Worm (Caenorhabditis elegans): ENCODE measurements around the gene F13A2.2.
A peak's percentile ranks its signal among the peaks of the same experiment; 100 is the strongest.

The F13A2.2 gene

ce11 chrV:4423860-4424401 lies 39.5 kb upstream of the F13A2.2 start, which contains the start of the genes Y47D7A.9 and Y47D7A.19:
TSS of gene Y47D7A.9 (minus strand) at chrV:4423960.
TSS of gene Y47D7A.19 (plus strand) at chrV:4424351.
- TF ChIP-seq hrde-1 (tag; optimal IDR thresholded peaks at IDR 0.05; ENCODE audit: borderline replicate concordance) (no peak), zim-3 (tag; optimal IDR thresholded peaks at IDR 0.05) (no peak), F10E7.11 (tag; optimal IDR thresholded peaks at IDR 0.05) (no peak), hmg-1.2 (GFP tag; IDR thresholded peaks at IDR 0.05) (no peak), snpc-4 (GFP tag; optimal IDR thresholded peaks at IDR 0.05) (no peak), snpc-4 (tag; optimal IDR thresholded peaks at IDR 0.05) (no peak), pbrm-1 (GFP tag; IDR thresholded peaks at IDR 0.05) (no peak), lsl-1 (GFP tag; optimal IDR thresholded peaks at IDR 0.05) (no peak), C06A6.2 (GFP tag; conservative IDR thresholded peaks at IDR 0.05) (no peak), ceh-40 (GFP tag; IDR thresholded peaks at IDR 0.05) (no peak), ztf-6 (GFP tag; IDR thresholded peaks at IDR 0.05) (no peak), Y79H2A.3 (GFP tag; conservative IDR thresholded peaks at IDR 0.05) (no peak)

- TF ChIP-seq zfh-2 (GFP tag; conservative IDR thresholded peaks at IDR 0.05), result peak; percentile 70
- TF ChIP-seq K12H6.12 (tag; optimal IDR thresholded peaks at IDR 0.05), result no peak
- peak; percentile 35; the same call in 1 of the 2 replicates for TF ChIP-seq lin-26 (GFP tag; IDR thresholded peaks at IDR 0.05)
These were observed 38.7 kb upstream of the F13A2.2 start for ce11 chrV:4423087-4423486.

- TF ChIP-seq fkh-3 (tag; optimal IDR thresholded peaks at IDR 0.05) (no peak), B0019.2 (GFP tag; conservative IDR thresholded peaks at IDR 0.05) (no peak), egl-18 (GFP tag; IDR thresholded peaks at IDR 0.05) (no peak), Y53F4B.3 (GFP tag; IDR thresholded peaks at IDR 0.05) (no peak), F39B2.1 (GFP tag; IDR thresholded peaks at IDR 0.05) (no peak)
These were observed 37.7 kb upstream of the F13A2.2 start, which contains the start of gene skr-7 for ce11 chrV:4422127-4422526. TSS of gene skr-7 (plus strand) at chrV:4422427.

- TF ChIP-seq K12H6.12 (tag; optimal IDR thresholded peaks at IDR 0.05), result no peak
- TF ChIP-seq efl-1 (GFP tag; optimal IDR thresholded peaks at IDR 0.05), result no peak
- no peak for TF ChIP-seq attf-5 (GFP tag; optimal IDR thresholded peaks at IDR 0.05)
- TF ChIP-seq let-607 (tag; optimal IDR thresholded peaks at IDR 0.05), result no peak
- TF ChIP-seq madf-10 (tag; optimal IDR thresholded peaks at IDR 0.05), result no peak
- no peak for TF ChIP-seq hlh-12 (tag; optimal IDR thresholded peaks at IDR 0.05)
- TF ChIP-seq pha-4 (tag; optimal IDR thresholded peaks at IDR 0.05), result no peak
- TF ChIP-seq bed-1 (GFP tag; IDR thresholded peaks at IDR 0.05), result no peak
- TF ChIP-seq ets-4 (GFP tag; optimal IDR thresholded peaks at IDR 0.05), result no peak
- no peak for TF ChIP-seq Y79H2A.3 (GFP tag; conservative IDR thresholded peaks at IDR 0.05)
- TF ChIP-seq Y53G8AR.9 (GFP tag; conservative IDR thresholded peaks at IDR 0.05), result no peak
- TF ChIP-seq ztf-26 (tag; optimal IDR thresholded peaks at IDR 0.05), result no peak
These were observed 37.1 kb upstream of the F13A2.2 start, which contains the start of gene skr-14 for ce11 chrV:4421475-4421874. TSS of gene skr-14 (minus strand) at chrV:4421575.

- no peak for TF ChIP-seq Y95B8A.8 (GFP tag; IDR thresholded peaks at IDR 0.05)
- TF ChIP-seq D2030.7 (GFP tag; IDR thresholded peaks at IDR 0.05), result no peak
- TF ChIP-seq tbx-9 (tag; optimal IDR thresholded peaks at IDR 0.05; ENCODE audit: borderline replicate concordance), result no peak
- no peak for TF ChIP-seq F10E7.11 (tag; optimal IDR thresholded peaks at IDR 0.05)
- no peak for TF ChIP-seq F57A8.1 (GFP tag; optimal IDR thresholded peaks at IDR 0.05)
- TF ChIP-seq lin-35 (GFP tag; optimal IDR thresholded peaks at IDR 0.05), result no peak
- TF ChIP-seq ceh-27 (GFP tag; optimal IDR thresholded peaks at IDR 0.05), result no peak
- no peak for TF ChIP-seq B0336.3 (GFP tag; IDR thresholded peaks at IDR 0.05)
- TF ChIP-seq repo-1 (tag; optimal IDR thresholded peaks at IDR 0.05), result no peak
These were observed 35.5 kb upstream of the F13A2.2 start, which contains the start of the genes Y47D7A.7 and Y47D7A.2 for ce11 chrV:4419767-4420322. TSS of gene Y47D7A.7 (minus strand) at chrV:4419867. TSS of gene Y47D7A.2 (plus strand) at chrV:4420272.

All from whole organism, young adult.